Worm (Caenorhabditis elegans): ENCODE data around the gene C44B7.5.

DNA sequence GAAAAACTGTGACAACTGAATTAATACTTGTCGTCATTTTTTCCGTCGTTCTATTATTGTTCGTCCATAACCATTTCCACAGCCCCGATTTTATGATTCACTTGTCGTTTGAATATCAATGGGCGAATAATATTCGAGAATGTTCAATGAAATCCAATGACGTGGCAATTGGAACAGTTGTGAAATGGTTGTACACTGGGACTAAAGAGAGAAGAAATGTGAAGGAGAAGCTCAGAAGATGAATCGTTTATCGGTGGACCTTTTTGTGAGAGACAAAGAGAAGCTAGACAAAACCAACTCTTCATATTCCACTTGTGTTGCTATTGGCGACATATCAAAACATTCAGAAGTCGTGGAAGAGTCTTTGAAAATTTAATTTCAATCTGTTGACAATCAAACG is 1.6 kb downstream of the C44B7.5 start, which contains the start of gene clhm-1:
- TF ChIP-seq lin-13 (GFP tag; optimal IDR thresholded peaks at IDR 0.05) (no peak), skn-1 (tag; optimal IDR thresholded peaks at IDR 0.05) (no peak), elt-1 (tag; optimal IDR thresholded peaks at IDR 0.05) (no peak), nhr-11 (tag; optimal IDR thresholded peaks at IDR 0.05) (no peak)
